Worm (Caenorhabditis elegans) whole organism, young adult: Measurements from ENCODE around the gene str-68.

Source experiments
- B0261.1 ChIP-seq: sonication (generic microtip); optimal IDR thresholded peaks from 2 replicates; lab custom pipeline; 2016; ENCODE audit warnings: mild to moderate bottlenecking, missing genetic modification characterization, moderate library complexity, missing compliant biosample characterization
- T07F8.4 ChIP-seq: sonication (generic microtip); optimal IDR thresholded peaks from 2 replicates; lab custom pipeline; 2016; ENCODE audit warnings: mild to moderate bottlenecking, missing genetic modification characterization, moderate library complexity, missing compliant biosample characterization
- ama-1 ChIP-seq, 3 experiments: fragments of 150-350 bp in 1 of 3; sonication (generic microtip) in 2 of 3; optimal IDR thresholded peaks; 2 replicates each; lab custom pipeline; 2014 to 2018; ENCODE audit warnings: missing biosample characterization in 2 of 3, missing genetic modification characterization in 2 of 3, missing genetic modification reagents in 2 of 3
- attf-3 ChIP-seq: fragments of 200-800 bp; sonication (Bioruptor generic); conservative IDR thresholded peaks from 2 replicates; pipeline ENCODE4 v1.3.6; 2022; ENCODE audit warnings: missing genetic modification reagents, missing genetic modification characterization, missing compliant biosample characterization
- ceh-27 ChIP-seq: fragments of 200-800 bp; sonication (Bioruptor generic); optimal IDR thresholded peaks from 2 replicates; lab custom pipeline; 2018; ENCODE audit warnings: mild to moderate bottlenecking, missing genetic modification characterization, moderate library complexity, missing compliant biosample characterization
- ceh-79 ChIP-seq: sonication (generic microtip); optimal IDR thresholded peaks from 2 replicates; lab custom pipeline; 2017; ENCODE audit warnings: mild to moderate bottlenecking, missing genetic modification characterization, missing compliant biosample characterization
- dox-1 ChIP-seq: fragments of 200-800 bp; sonication (Bioruptor generic); IDR thresholded peaks from 2 replicates; pipeline ENCODE4 v1.3.6; 2022; ENCODE audit warnings: missing genetic modification reagents, missing genetic modification characterization, missing compliant biosample characterization
- hmg-1.2 ChIP-seq: fragments of 200-800 bp; sonication (Bioruptor generic); IDR thresholded peaks from 2 replicates; pipeline ENCODE4 v1.3.6; 2022; ENCODE audit warnings: missing genetic modification reagents, missing genetic modification characterization, missing compliant biosample characterization
- madf-6 ChIP-seq: fragments of 200-800 bp; sonication (Bioruptor generic); IDR thresholded peaks from 2 replicates; pipeline ENCODE4 v1.3.6; 2022; ENCODE audit warnings: missing genetic modification reagents, missing genetic modification characterization, missing compliant biosample characterization
- nhr-27 ChIP-seq: fragments of 200-800 bp; sonication (Bioruptor generic); optimal IDR thresholded peaks from 2 replicates; lab custom pipeline; 2018; ENCODE audit warnings: mild to moderate bottlenecking, missing genetic modification characterization, moderate library complexity, missing compliant biosample characterization
- ztf-26 ChIP-seq: sonication (generic microtip); optimal IDR thresholded peaks from 2 replicates; lab custom pipeline; 2017; ENCODE audit warnings: missing genetic modification characterization, missing compliant biosample characterization
- ztf-3 ChIP-seq: fragments of 200-800 bp; sonication (Bioruptor generic); optimal IDR thresholded peaks from 2 replicates; lab custom pipeline; 2018; ENCODE audit warnings: mild to moderate bottlenecking, missing genetic modification characterization, missing compliant biosample characterization

DNA sequence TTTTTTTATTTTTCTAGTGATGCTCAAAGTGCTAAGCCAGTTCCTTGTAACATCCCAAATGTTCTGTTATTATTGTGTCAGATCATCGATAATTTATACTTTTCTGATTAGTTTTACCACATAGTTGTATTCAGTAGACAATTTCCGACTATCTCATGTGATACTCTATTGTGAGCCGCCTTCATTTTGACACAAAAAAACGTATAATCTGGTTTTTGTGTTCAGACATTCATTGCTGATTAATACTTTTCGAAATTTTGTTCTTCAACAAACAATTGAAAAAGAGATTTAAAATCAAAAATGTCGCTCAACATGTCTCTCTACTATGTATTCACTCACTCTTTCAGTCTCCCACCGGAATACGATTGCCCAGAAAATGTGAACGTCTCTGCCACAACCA lies 25.9 kb downstream of the str-68 start, which contains the start of gene srt-7:
- no peak for TF ChIP-seq T07F8.4
- no peak for TF ChIP-seq madf-6
- no peak for TF ChIP-seq ztf-3 (GFP tag; lab: Kevin White, UChicago)
- TF ChIP-seq attf-3 (GFP tag; lab: Robert Waterston, UW): no peak
- TF ChIP-seq B0261.1: no peak
- TF ChIP-seq ceh-79 (tag; lab: Kevin White, UChicago): no peak
- no peak for TF ChIP-seq ztf-26 (tag; lab: Kevin White, UChicago)
- TF ChIP-seq ceh-27 (GFP tag; lab: Kevin White, UChicago): no peak
- no peak for TF ChIP-seq dox-1 (GFP tag; lab: Robert Waterston, UW)
- TF ChIP-seq hmg-1.2 (GFP tag; lab: Robert Waterston, UW): no peak
- TF ChIP-seq nhr-27 (tag; lab: Kevin White, UChicago): no peak
- TF ChIP-seq ama-1 (optimal IDR thresholded peaks at IDR 0.05; lab: Kevin White, UChicago): no peak
- TF ChIP-seq ama-1 (GFP tag; optimal IDR thresholded peaks at IDR 0.05; lab: Kevin White, UChicago): no peak
